Fruit fly (Drosophila melanogaster): ENCODE data around the gene CG32240.

The CG32240 gene

DNA sequence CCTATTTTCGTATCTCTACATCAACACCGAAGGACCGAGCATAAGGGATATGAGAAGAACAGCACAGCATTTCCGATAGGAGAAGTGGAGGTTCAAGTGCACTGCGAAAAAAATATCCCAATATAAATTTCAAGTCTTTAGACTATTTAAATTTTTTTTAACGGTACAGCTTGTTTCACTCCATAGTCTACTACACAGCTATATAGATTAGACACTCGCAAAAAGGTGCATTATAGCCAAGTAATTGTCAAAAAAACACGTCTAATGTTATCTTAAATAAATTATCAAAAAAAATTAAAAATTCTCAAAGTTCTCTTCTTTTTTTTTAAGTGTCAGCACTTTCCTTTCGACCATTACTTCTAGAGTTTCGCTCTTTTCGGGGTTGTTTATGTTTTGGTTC lies 2.5 kb downstream of the CG32240 start:
- no peak for TF ChIP-seq ttk (optimal IDR thresholded peaks at IDR 0.05)
- no peak for TF ChIP-seq Sin3A (optimal IDR thresholded peaks at IDR 0.05)
- no peak for TF ChIP-seq psq (optimal IDR thresholded peaks at IDR 0.05)
- no peak for TF ChIP-seq h (optimal IDR thresholded peaks at IDR 0.05)
- TF ChIP-seq insv (optimal IDR thresholded peaks at IDR 0.05) = no peak
- no peak for TF ChIP-seq Myc (optimal IDR thresholded peaks at IDR 0.05)

- TF ChIP-seq insv (optimal IDR thresholded peaks at IDR 0.05) (no peak), Myc (optimal IDR thresholded peaks at IDR 0.05) (no peak), Sin3A (optimal IDR thresholded peaks at IDR 0.05) (no peak), psq (optimal IDR thresholded peaks at IDR 0.05) (no peak), h (optimal IDR thresholded peaks at IDR 0.05) (no peak), ttk (optimal IDR thresholded peaks at IDR 0.05) (no peak)
Measured at dm6 chr3L:4377496-4377895, 3.9 kb downstream of the CG32240 start.

DNA sequence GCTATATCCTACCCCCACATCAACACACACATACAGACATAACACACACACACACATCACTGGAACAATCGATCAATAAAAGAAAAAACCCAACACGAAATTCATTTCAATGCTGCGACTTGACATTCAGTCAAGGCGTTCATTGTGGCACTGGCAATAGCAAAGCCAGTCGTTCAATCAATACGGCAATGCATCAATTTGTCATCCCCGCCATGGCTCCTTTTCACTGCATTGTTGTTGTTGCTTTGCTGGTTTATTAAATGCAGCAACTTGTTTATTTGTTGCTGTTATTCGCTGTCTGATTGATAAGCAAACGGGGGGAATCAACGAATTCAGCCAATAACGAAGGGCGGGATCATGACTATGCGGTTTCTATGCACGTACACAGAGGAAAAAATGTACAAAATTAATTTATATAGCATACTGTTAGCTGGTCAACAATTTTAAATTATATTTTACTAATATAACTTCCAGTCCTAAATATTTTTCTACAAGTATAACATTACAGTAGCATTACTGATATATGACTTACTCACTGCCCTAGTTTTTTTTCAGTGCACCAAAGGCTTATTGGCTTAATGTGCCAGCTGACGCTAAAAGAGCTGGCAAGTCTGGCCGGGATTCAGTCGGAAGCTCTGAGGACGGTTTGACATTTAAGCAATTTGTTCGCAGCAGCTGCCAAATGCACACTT lies 5.6 kb downstream of the CG32240 start:
- TF ChIP-seq h (optimal IDR thresholded peaks at IDR 0.05) (no peak), Sin3A (optimal IDR thresholded peaks at IDR 0.05) (no peak)

DNA sequence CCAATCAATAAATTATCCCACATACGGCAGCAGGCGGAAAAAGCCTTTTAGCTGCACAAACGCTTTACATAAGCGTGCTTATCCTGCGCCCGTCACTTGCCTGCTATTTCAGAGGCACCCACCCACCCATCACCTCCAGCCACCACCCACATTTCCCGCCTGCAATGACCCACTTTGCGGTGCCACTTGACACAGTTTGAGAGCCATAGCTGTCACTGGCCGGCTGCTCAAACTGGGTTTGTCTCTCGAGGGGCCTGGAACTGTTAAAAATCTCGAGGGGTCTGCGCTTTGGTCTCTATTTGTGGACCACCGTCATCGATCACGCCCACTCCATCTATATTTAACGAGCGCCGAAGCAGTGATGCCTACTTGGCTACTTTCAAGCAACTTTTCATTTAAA lies 9.5 kb downstream of the CG32240 start:
- TF ChIP-seq ttk (optimal IDR thresholded peaks at IDR 0.05) (no peak), psq (optimal IDR thresholded peaks at IDR 0.05) (no peak), Myc (optimal IDR thresholded peaks at IDR 0.05) (no peak), insv (optimal IDR thresholded peaks at IDR 0.05) (no peak), h (optimal IDR thresholded peaks at IDR 0.05) (no peak), Sin3A (optimal IDR thresholded peaks at IDR 0.05) (no peak)

DNA sequence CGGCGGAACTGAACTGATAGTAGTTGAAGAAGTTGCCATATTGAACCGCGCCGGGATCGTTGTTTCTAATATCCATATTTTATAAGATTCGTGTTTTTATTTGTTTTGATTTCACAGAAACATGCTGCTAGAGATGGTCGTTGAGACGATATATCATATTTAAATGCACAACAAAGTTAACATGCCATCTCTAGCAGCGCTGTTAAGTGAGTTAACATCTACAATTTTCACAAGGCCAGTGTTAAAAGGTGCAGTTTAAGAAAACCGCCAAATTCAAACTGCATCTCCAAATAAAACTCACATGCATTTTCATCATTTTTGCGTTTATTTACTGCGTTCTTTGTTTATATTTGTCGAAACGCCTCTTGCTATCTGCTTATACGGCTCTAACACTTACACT lies 14.1 kb downstream of the CG32240 start, which contains the start of gene CG11342:
TSS of gene CG11342 (minus strand) at position 120 of the 400 bp plus-strand sequence.
- TF ChIP-seq insv (optimal IDR thresholded peaks at IDR 0.05) (no peak), ttk (optimal IDR thresholded peaks at IDR 0.05) (no peak), Myc (optimal IDR thresholded peaks at IDR 0.05) (no peak), h (optimal IDR thresholded peaks at IDR 0.05) (no peak), Sin3A (optimal IDR thresholded peaks at IDR 0.05) (no peak), psq (optimal IDR thresholded peaks at IDR 0.05) (no peak)

- TF ChIP-seq ttk (optimal IDR thresholded peaks at IDR 0.05) (no peak), psq (optimal IDR thresholded peaks at IDR 0.05) (no peak), Myc (optimal IDR thresholded peaks at IDR 0.05) (no peak), h (optimal IDR thresholded peaks at IDR 0.05) (no peak), insv (optimal IDR thresholded peaks at IDR 0.05) (no peak), Sin3A (optimal IDR thresholded peaks at IDR 0.05) (no peak)
Measured at dm6 chr3L:4365197-4365596, 16.2 kb downstream of the CG32240 start, which contains the start of gene CG33514. TSS of gene CG33514 (plus strand) at chr3L:4365434.

DNA sequence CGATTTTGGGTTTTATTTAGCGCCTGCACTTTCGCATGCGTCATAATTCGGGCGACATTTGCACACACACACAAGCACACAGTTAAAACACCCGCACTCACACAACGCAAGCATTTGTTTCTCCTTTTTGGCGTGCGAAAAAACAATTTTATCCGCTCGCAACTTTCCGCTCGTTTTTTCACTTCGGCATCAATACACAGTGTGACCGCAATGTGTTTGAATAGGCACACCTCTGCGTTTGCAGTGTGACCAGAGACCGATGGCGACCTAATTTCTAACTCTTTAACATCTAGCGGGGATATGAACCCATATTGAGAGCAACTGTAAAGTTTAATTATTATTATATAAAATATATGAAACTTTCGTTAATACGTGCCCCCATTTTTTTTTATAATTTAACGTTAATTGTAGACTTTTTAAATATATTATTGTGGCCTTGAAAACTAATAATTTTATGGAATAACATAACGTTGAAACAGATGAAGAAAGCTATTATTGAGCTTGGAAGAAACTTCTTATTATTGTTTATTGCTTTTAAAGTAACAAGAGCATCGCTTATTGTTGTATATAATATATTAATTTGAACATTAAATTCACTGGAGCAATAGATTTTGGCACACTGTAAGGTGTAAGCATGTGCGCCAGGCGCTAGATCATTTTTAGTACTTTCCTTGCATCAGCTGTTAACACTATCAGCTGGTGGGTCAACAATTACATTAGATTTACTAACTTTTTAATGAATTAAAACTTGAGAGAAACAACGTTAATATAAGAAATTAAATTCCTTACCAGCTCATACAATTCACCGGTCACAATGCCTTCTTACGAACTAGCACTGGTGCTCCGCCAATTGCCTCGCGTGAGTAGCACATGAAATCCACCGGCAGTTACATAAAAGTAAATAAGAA lies 17.3 kb downstream of the CG32240 start, which contains the start of the genes Cip4 and mRpS6:
TSS of gene Cip4 (minus strand) at position 216 of the 908 bp plus-strand sequence.
TSS of gene mRpS6 (plus strand) at position 664 of the 908 bp plus-strand sequence.
- TF ChIP-seq psq (optimal IDR thresholded peaks at IDR 0.05) = no peak

dm6 chr3L:4363484-4363883 lies 17.9 kb downstream of the CG32240 start:
- TF ChIP-seq insv (optimal IDR thresholded peaks at IDR 0.05) (no peak), h (optimal IDR thresholded peaks at IDR 0.05) (no peak), psq (optimal IDR thresholded peaks at IDR 0.05) (no peak)

DNA sequence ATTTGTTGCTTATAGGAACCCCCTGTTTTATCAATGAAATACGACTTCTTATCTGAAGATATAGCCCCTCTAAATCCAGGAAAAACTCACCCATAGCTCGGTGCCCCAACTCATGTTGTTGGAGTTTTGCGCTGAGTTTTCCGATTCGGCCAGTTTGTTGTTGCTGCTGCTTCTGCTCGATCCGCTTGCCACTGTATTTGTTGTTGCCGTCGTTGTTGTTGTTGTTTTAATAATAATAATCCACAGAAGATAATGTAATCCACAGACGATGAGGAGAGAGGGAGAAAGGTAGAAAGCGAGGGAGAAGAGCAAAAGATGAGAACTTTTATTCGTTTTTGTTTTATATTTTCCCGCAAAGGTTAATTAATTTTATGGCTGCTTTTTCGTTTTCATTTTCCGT lies 18.5 kb downstream of the CG32240 start:
- TF ChIP-seq Myc (optimal IDR thresholded peaks at IDR 0.05) = no peak
- TF ChIP-seq insv (optimal IDR thresholded peaks at IDR 0.05) = no peak
- no peak for TF ChIP-seq h (optimal IDR thresholded peaks at IDR 0.05)
- no peak for TF ChIP-seq psq (optimal IDR thresholded peaks at IDR 0.05)
- TF ChIP-seq Sin3A (optimal IDR thresholded peaks at IDR 0.05) = no peak
- no peak for TF ChIP-seq ttk (optimal IDR thresholded peaks at IDR 0.05)

DNA sequence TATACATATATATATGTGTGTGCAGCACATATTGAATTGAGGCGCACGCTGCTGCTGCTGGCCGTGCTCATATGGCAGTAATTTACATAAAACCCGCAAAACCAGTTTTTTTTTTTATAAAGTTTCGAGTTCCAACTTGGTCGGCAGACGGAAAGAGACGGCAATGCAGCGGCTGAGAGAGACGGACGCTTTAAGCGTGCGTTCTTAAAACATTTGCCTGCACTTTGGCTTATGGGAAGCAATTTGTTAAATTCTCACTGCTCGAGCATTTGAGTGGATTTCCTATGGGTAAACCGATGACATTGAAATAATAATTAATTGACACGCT lies 21.1 kb downstream of the CG32240 start:
- TF ChIP-seq insv (optimal IDR thresholded peaks at IDR 0.05) (no peak), Sin3A (optimal IDR thresholded peaks at IDR 0.05) (no peak), Myc (optimal IDR thresholded peaks at IDR 0.05) (no peak), ttk (optimal IDR thresholded peaks at IDR 0.05) (no peak)

DNA sequence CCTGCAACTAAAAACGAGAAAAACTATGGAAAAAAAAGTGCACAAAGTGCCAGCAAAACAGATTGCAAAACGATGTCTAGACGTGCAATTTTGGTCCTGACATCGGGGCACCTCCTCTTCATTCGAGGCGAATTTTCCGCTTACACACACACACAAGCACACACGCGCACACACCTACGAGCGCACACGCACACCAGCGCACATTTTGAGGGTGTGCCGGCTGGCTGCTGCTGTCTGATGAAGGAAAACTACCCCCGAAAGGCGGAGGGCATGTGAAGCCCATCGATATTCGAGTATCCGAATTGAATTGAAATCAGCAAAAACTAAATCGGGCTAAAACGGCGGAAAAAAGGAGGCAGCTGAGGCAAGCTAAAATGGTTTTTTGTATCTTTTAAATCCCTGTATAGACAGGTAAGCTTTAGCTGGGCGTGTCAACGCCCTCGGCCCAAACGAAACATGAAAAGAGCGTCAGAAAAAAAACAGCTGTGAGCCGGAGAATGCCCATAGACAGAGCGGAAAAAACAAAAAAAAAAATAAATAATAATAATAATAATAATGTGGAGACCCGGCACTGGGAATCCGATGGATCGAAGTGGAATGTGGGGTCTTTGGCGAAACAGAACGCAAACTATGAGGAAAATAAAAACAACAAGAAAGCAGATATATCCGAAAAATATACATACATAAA lies 21.6 kb downstream of the CG32240 start:
- TF ChIP-seq Myc (optimal IDR thresholded peaks at IDR 0.05) (no peak), ttk (optimal IDR thresholded peaks at IDR 0.05) (no peak), insv (optimal IDR thresholded peaks at IDR 0.05) (no peak), psq (optimal IDR thresholded peaks at IDR 0.05) (no peak), h (optimal IDR thresholded peaks at IDR 0.05) (no peak), Sin3A (optimal IDR thresholded peaks at IDR 0.05) (no peak)

dm6 chr3L:4357705-4358131 lies 23.7 kb downstream of the CG32240 start:
- TF ChIP-seq Sin3A (optimal IDR thresholded peaks at IDR 0.05) = no peak
- no peak for TF ChIP-seq insv (optimal IDR thresholded peaks at IDR 0.05)
- TF ChIP-seq ttk (optimal IDR thresholded peaks at IDR 0.05) = no peak
- TF ChIP-seq Myc (optimal IDR thresholded peaks at IDR 0.05) = no peak
- no peak for TF ChIP-seq h (optimal IDR thresholded peaks at IDR 0.05)
- no peak for TF ChIP-seq psq (optimal IDR thresholded peaks at IDR 0.05)

All from Kc167 (cell line).